Worm (Caenorhabditis elegans) whole organism, L3 larva: ENCODE measurements around the gene ZK632.4.
A peak's percentile ranks its signal among the peaks of the same experiment; 100 is the strongest.

Experiments
- R02D3.7 ChIP-seq: fragments of 150-350 bp; optimal IDR thresholded peaks from 2 replicates; lab custom pipeline; 2014; ENCODE audit warnings: missing biosample characterization, missing genetic modification characterization
- ZK546.5 ChIP-seq: sonication (generic microtip); optimal IDR thresholded peaks from 2 replicates; lab custom pipeline; 2017; ENCODE audit warnings: missing biosample characterization, missing genetic modification characterization
- aly-2 ChIP-seq: fragments of 150-350 bp; optimal IDR thresholded peaks from 2 replicates; lab custom pipeline; 2014; ENCODE audit warnings: missing biosample characterization, missing genetic modification characterization
- ama-1 ChIP-seq: fragments of 150-350 bp; optimal IDR thresholded peaks from 2 replicates; lab custom pipeline; 2018
- ceh-16 ChIP-seq: sonication (generic microtip); optimal IDR thresholded peaks from 2 replicates; lab custom pipeline; 2017; ENCODE audit warnings: missing biosample characterization, missing genetic modification characterization
- ceh-82 ChIP-seq: fragments of 150-350 bp; optimal IDR thresholded peaks from 2 replicates; lab custom pipeline; 2014; ENCODE audit warnings: missing biosample characterization, missing genetic modification characterization
- ceh-9 ChIP-seq: sonication (generic microtip); optimal IDR thresholded peaks from 2 replicates; lab custom pipeline; 2018; ENCODE audit warnings: missing biosample characterization, missing genetic modification characterization
- egl-5 ChIP-seq: fragments of 150-350 bp; optimal IDR thresholded peaks from 2 replicates; lab custom pipeline; 2017; ENCODE audit warnings: missing biosample characterization, missing genetic modification reagents, missing genetic modification characterization, inconsistent platforms
- elt-1 ChIP-seq: fragments of 150-350 bp; optimal IDR thresholded peaks from 2 replicates; lab custom pipeline; 2014; ENCODE audit warnings: missing biosample characterization, missing genetic modification characterization
- fkh-10 ChIP-seq: sonication (generic microtip); optimal IDR thresholded peaks from 2 replicates; lab custom pipeline; 2017; ENCODE audit warnings: missing biosample characterization, missing genetic modification reagents, missing genetic modification characterization
- fkh-2 ChIP-seq: fragments of 150-350 bp; optimal IDR thresholded peaks from 2 replicates; lab custom pipeline; 2014; ENCODE audit warnings: missing biosample characterization, missing genetic modification reagents, missing genetic modification characterization
- fos-1 ChIP-seq: fragments of 150-350 bp; optimal IDR thresholded peaks from 2 replicates; lab custom pipeline; 2014; ENCODE audit warnings: missing biosample characterization, missing genetic modification characterization
- hmg-11 ChIP-seq: sonication (generic microtip); optimal IDR thresholded peaks from 2 replicates; lab custom pipeline; 2016; ENCODE audit warnings: missing genetic modification characterization, missing compliant biosample characterization
- jun-1 ChIP-seq: fragments of 150-350 bp; optimal IDR thresholded peaks from 2 replicates; lab custom pipeline; 2014; ENCODE audit warnings: missing biosample characterization, missing genetic modification reagents, missing genetic modification characterization
- lin-15B ChIP-seq: fragments of 150-350 bp; optimal IDR thresholded peaks from 2 replicates; lab custom pipeline; 2014; ENCODE audit warnings: missing biosample characterization, missing genetic modification characterization
- lin-39 ChIP-seq: fragments of 150-350 bp; optimal IDR thresholded peaks from 2 replicates; lab custom pipeline; 2018; ENCODE audit warnings: missing biosample characterization, missing genetic modification reagents, missing genetic modification characterization
- mdl-1 ChIP-seq: fragments of 150-350 bp; optimal IDR thresholded peaks from 2 replicates; lab custom pipeline; 2014; ENCODE audit warnings: missing biosample characterization, missing genetic modification characterization
- mml-1 ChIP-seq: fragments of 150-350 bp; sonication (generic microtip); optimal IDR thresholded peaks from 3 replicates; lab custom pipeline; 2014; ENCODE audit warnings: missing biosample characterization, missing genetic modification characterization
- nfya-1 ChIP-seq: sonication (generic microtip); optimal IDR thresholded peaks from 2 replicates; lab custom pipeline; 2017; ENCODE audit warnings: missing genetic modification characterization, mild to moderate bottlenecking, missing compliant biosample characterization, antibody characterized with exemption, moderate library complexity; ENCODE audit not compliant: insufficient read depth
- nhr-11 ChIP-seq: fragments of 150-350 bp; optimal IDR thresholded peaks from 2 replicates; lab custom pipeline; 2014; ENCODE audit warnings: missing biosample characterization, missing genetic modification characterization
- nhr-12 ChIP-seq: fragments of 150-350 bp; optimal IDR thresholded peaks from 2 replicates; lab custom pipeline; 2014; ENCODE audit warnings: missing biosample characterization, missing genetic modification characterization
- nhr-23 ChIP-seq: fragments of 150-350 bp; optimal IDR thresholded peaks from 2 replicates; lab custom pipeline; 2014; ENCODE audit warnings: missing biosample characterization, missing genetic modification reagents, missing genetic modification characterization
- nhr-237 ChIP-seq: fragments of 150-350 bp; optimal IDR thresholded peaks from 2 replicates; lab custom pipeline; 2014; ENCODE audit warnings: missing biosample characterization, missing genetic modification characterization
- nhr-25 ChIP-seq: sonication (generic microtip); optimal IDR thresholded peaks from 2 replicates; lab custom pipeline; 2017; ENCODE audit warnings: missing biosample characterization, missing genetic modification characterization
- nhr-28 ChIP-seq: fragments of 150-350 bp; optimal IDR thresholded peaks from 2 replicates; lab custom pipeline; 2014; ENCODE audit warnings: missing biosample characterization, missing genetic modification characterization
- nhr-67 ChIP-seq: fragments of 150-350 bp; optimal IDR thresholded peaks from 2 replicates; lab custom pipeline; 2014; ENCODE audit warnings: missing biosample characterization, missing genetic modification characterization
- nhr-76 ChIP-seq: fragments of 150-350 bp; sonication (generic microtip); optimal IDR thresholded peaks from 5 replicates; lab custom pipeline; 2014; ENCODE audit warnings: missing biosample characterization, missing genetic modification characterization
- pha-4 ChIP-seq: fragments of 150-350 bp; optimal IDR thresholded peaks from 2 replicates; lab custom pipeline; 2014; ENCODE audit warnings: missing biosample characterization, missing genetic modification reagents, missing genetic modification characterization
- pqm-1 ChIP-seq: fragments of 150-350 bp; optimal IDR thresholded peaks from 2 replicates; lab custom pipeline; 2017; ENCODE audit warnings: missing biosample characterization, missing genetic modification characterization, inconsistent platforms
- skn-1 ChIP-seq: fragments of 150-350 bp; optimal IDR thresholded peaks from 2 replicates; lab custom pipeline; 2014; ENCODE audit warnings: missing biosample characterization, missing genetic modification characterization
- zag-1 ChIP-seq: fragments of 150-350 bp; optimal IDR thresholded peaks from 2 replicates; lab custom pipeline; 2014; ENCODE audit warnings: missing biosample characterization, missing genetic modification characterization
- ztf-11 ChIP-seq: fragments of 150-350 bp; optimal IDR thresholded peaks from 2 replicates; lab custom pipeline; 2014; ENCODE audit warnings: missing biosample characterization, missing genetic modification characterization
- ztf-4 ChIP-seq: fragments of 150-350 bp; optimal IDR thresholded peaks from 2 replicates; lab custom pipeline; 2014; ENCODE audit warnings: missing biosample characterization, missing genetic modification characterization

ZK632.4 gene

DNA sequence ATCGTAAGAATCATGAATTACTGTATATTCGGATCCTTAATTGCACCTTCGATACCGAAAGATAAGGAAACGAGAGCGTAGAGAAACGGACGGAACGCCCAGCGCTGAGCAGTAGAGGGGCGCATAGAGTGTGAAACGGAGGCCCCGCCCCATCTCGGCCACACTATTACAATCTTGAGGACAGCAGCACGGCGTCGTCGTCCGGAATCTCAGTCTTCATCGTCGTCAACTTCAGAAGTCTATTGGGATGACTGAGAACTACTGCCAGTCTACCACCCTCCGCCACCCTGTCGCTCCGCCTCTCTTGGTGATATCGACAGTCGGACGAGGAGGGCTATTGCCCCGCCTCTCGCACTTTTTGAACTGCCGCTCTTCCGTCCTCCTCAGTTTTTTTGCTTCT, 42.5 kb downstream of the ZK632.4 start:
- TF ChIP-seq hmg-11 (tag; lab: Kevin White, UChicago) (peak; percentile 10), pha-4 (no peak), lin-39 (tag; lab: Kevin White, UChicago) (peak; percentile 1), ama-1 (lab: Kevin White, UChicago) (peak; percentile 29)
- TF ChIP-seq, all 47 proteins: peak for 3

DNA sequence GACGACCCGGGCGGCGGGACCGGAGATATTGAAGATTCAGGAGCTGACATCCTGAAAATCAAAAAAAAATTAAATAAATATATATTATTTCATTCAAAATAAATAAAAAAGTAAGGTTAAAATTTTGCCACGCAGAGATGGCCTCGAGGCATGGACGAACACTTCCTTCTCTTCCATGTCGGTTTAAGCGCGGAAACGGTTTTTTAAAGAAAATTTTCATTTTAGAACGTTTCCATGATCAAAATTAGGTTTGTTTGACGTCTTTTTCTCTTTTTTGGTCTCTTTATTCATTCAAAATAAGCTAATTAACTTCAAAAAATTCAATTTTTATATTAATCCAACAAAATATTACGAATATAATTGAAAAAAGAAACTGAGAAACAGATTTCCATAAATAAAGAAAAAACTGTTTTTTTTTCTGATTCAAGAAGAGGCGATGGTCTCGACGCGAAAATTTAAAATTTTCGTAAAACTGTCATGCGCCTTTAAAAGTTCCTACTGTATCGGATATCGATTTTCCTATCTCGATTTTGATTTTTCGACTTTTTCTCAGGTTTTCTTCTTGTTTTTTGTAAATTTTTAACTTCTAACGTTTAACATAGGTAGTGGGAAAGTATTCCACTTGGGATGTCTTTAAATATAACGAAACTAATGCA, 45.0 kb downstream of the ZK632.4 start, which contains the start of gene gcc-2:
gcc-2 (minus strand) TSS at position 51 of the 656 bp plus-strand sequence.
- TF ChIP-seq nhr-237 (tag; lab: Kevin White, UChicago) (no peak), nhr-25 (tag; lab: Kevin White, UChicago) (no peak), ceh-16 (tag; lab: Kevin White, UChicago) (no peak), aly-2 (tag; lab: Kevin White, UChicago) (no peak), nfya-1 (no peak), skn-1 (no peak), nhr-23 (no peak), pqm-1 (no peak), elt-1 (tag; lab: Kevin White, UChicago) (no peak), zag-1 (no peak), jun-1 (tag; lab: Kevin White, UChicago) (no peak)
- TF ChIP-seq, all 47 proteins: peak for 0

DNA sequence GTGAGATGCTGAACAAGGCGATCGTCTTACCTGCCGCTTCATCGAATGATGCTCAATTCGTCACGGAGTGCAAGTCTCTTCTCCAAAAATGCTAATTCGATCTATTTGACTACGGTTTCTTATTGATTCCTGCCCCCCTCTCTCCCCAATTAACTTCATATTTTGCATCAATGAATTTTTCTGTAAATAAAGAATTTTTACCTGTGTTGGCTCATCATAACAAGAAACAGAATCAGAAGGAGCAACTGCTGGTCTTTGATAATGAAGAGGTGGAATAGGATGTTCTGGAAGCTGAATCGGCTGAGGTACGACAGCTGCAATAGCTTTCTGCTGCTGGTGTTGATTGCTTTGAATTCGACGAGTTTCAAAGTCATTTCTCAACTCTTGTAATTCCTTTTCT, 47.1 kb downstream of the ZK632.4 start:
- TF ChIP-seq ztf-11 (tag; lab: Kevin White, UChicago) (no peak), nhr-12 (tag; lab: Kevin White, UChicago) (no peak), skn-1 (no peak), jun-1 (tag; lab: Kevin White, UChicago) (no peak), R02D3.7 (tag; lab: Kevin White, UChicago) (no peak), lin-15B (no peak), fkh-2 (no peak), nhr-11 (tag; lab: Kevin White, UChicago) (no peak), ztf-4 (tag; lab: Kevin White, UChicago) (no peak), ama-1 (lab: Kevin White, UChicago) (no peak), egl-5 (tag; lab: Kevin White, UChicago) (no peak), fkh-10 (GFP tag; lab: Kevin White, UChicago) (no peak), mdl-1 (tag; lab: Kevin White, UChicago) (no peak), mml-1 (tag; lab: Kevin White, UChicago) (no peak), ZK546.5 (tag; lab: Kevin White, UChicago) (no peak), pqm-1 (no peak), ceh-9 (no peak), ceh-16 (tag; lab: Kevin White, UChicago) (no peak)
- TF ChIP-seq, all 47 proteins: peak for 0

DNA sequence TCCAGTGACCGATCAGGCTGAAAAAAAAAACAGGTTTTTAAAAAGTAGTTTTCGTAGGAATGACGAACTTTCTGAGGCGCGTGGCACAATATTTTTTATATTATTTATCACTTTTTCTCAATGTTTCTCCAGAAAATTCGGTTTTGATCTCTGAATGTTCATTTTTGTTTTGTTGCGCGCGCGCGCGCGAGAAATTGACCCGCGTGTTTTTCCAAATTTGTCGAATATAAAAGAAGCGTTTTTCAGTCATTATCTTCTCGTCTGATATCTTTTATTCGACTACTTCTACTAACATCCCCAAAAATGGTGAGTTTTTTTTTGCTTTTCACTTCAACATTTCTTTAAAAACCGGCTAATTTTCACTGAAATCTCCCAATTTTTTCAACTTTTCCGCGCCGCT, 48.4 kb downstream of the ZK632.4 start, which contains the start of gene rmd-1:
rmd-1 (plus strand) TSS at position 247 of the 400 bp plus-strand sequence.
- no peak for TF ChIP-seq nhr-237 (tag; lab: Kevin White, UChicago)
- no peak for TF ChIP-seq ceh-9
- no peak for TF ChIP-seq nhr-76 (tag; lab: Kevin White, UChicago)
- TF ChIP-seq nhr-25 (tag; lab: Kevin White, UChicago) = no peak

DNA sequence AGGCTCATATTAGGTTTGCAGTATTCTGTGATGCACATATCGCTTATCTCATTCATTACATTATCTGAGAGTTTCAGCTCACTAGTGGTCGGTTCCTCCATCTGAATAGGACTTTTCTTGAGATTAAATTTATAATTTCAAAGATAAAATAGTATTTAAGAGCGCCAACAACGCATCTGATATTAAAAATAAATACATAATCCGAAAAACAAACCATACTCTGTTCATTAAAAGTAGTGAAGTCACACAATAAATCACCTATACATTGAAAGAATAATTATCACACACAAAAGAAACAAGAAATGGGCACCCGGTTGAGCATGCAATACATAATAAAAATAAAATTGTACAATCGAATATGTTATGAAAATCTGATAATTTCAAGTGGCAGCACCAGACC, 49.8 kb downstream of the ZK632.4 start, which contains the start of gene vps-53:
vps-53 (minus strand) TSS at position 101 of the 400 bp plus-strand sequence.
- TF ChIP-seq ceh-9 (no peak), nhr-67 (no peak), nhr-28 (tag; lab: Kevin White, UChicago) (no peak), jun-1 (tag; lab: Kevin White, UChicago) (no peak), nhr-237 (tag; lab: Kevin White, UChicago) (no peak), ceh-82 (tag; lab: Kevin White, UChicago) (no peak), fos-1 (tag; lab: Kevin White, UChicago) (no peak), hmg-11 (tag; lab: Kevin White, UChicago) (no peak), mml-1 (tag; lab: Kevin White, UChicago) (no peak), ztf-4 (tag; lab: Kevin White, UChicago) (no peak)
- TF ChIP-seq, all 47 proteins: peak for 0
